Worm (Caenorhabditis elegans): ENCODE measurements around the gene kgb-2.

DNA sequence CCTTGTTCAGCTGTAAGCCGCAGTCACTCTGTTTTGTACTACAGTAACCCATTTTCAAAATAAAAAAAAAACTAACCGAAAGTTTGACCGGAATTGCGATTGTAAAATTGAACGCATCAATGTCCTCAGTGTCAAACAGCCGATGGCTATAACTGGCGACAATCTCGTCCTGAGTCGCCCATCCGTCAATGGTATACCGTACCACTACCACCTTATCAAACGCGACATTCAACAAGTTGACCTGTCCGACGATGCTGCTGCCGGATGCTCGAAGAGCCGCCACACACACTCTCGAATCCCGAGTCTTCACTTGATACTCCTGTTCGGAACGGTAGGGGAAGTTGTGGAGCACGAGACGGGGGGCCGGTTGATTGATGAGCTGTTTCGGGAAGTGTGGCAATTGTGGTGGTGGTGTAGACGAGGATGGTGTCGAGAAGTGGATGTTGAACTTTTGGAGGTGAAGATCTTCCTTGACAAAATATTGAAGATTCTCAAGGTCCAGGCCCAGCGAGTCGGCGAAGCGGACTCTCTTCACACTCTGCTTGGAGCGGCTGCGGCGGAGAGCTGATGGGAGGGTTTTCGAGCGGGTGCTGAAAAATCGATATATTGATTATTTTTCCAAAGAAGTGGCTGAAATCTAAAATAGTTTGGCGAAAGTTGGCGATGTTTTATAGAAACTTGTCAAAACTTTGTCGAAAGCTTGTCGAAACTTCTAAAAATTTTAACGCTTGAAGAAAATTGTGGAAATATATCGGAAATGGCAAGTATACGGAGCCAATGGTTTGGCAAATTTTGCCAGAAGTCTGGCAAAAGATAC, 40.0 kb downstream of the kgb-2 start:
- no peak for TF ChIP-seq ceh-2 (tag; optimal IDR thresholded peaks at IDR 0.05)
- no peak for TF ChIP-seq ceh-30 (tag; optimal IDR thresholded peaks at IDR 0.05)
- TF ChIP-seq C08G9.2 (tag; optimal IDR thresholded peaks at IDR 0.05), result no peak
- no peak for TF ChIP-seq ceh-24 (tag; optimal IDR thresholded peaks at IDR 0.05)
- TF ChIP-seq pag-3 (tag; optimal IDR thresholded peaks at IDR 0.05; ENCODE audit: borderline replicate concordance), result no peak
- TF ChIP-seq nhr-232 (tag; optimal IDR thresholded peaks at IDR 0.05), result no peak
- no peak for TF ChIP-seq ama-1 (optimal IDR thresholded peaks at IDR 0.05)
- no peak for TF ChIP-seq nfya-1 (tag; optimal IDR thresholded peaks at IDR 0.05)
